Worm (Caenorhabditis elegans): Measurements from ENCODE around the gene hmgr-1.

The hmgr-1 gene

ce11 chrIII:7323331-7323730 is 36.0 kb upstream of the hmgr-1 start:
- TF ChIP-seq tbx-11 (GFP tag; IDR thresholded peaks at IDR 0.05) (no peak), sea-1 (GFP tag; conservative IDR thresholded peaks at IDR 0.05) (no peak), aly-1 (tag; optimal IDR thresholded peaks at IDR 0.05) (no peak), tra-4 (tag; optimal IDR thresholded peaks at IDR 0.05) (no peak), pes-1 (GFP tag; IDR thresholded peaks at IDR 0.05) (no peak), ets-7 (tag; optimal IDR thresholded peaks at IDR 0.05) (no peak), ama-1 (optimal IDR thresholded peaks at IDR 0.05) (no peak), hmg-4 (GFP tag; optimal IDR thresholded peaks at IDR 0.05) (no peak), scrt-1 (GFP tag; IDR thresholded peaks at IDR 0.05) (no peak), tbx-37 (GFP tag; conservative IDR thresholded peaks at IDR 0.05) (no peak), ceh-13 (GFP tag; optimal IDR thresholded peaks at IDR 0.05) (no peak), B0310.2 (tag; optimal IDR thresholded peaks at IDR 0.05) (no peak), flt-1 (GFP tag; IDR thresholded peaks at IDR 0.05) (no peak), ceh-36 (tag; optimal IDR thresholded peaks at IDR 0.05) (no peak), F13C5.2 (tag; optimal IDR thresholded peaks at IDR 0.05) (no peak), hnd-1 (tag; optimal IDR thresholded peaks at IDR 0.05) (no peak)

ce11 chrIII:7329155-7329732 is 30.1 kb upstream of the hmgr-1 start, which contains the start of gene lab-2:
Gene lab-2 (minus strand): TSS chrIII:7329607.
- TF ChIP-seq F13C5.2 (tag; optimal IDR thresholded peaks at IDR 0.05) (no peak), B0310.2 (tag; optimal IDR thresholded peaks at IDR 0.05) (no peak)

- TF ChIP-seq tra-4 (tag; optimal IDR thresholded peaks at IDR 0.05) = no peak
- TF ChIP-seq B0310.2 (tag; optimal IDR thresholded peaks at IDR 0.05) = no peak
Measured at ce11 chrIII:7331671-7332070, 27.6 kb upstream of the hmgr-1 start.

- TF ChIP-seq hmbx-1 (tag; optimal IDR thresholded peaks at IDR 0.05) (no peak), F13C5.2 (tag; optimal IDR thresholded peaks at IDR 0.05) (peak; percentile 25), B0310.2 (tag; optimal IDR thresholded peaks at IDR 0.05) (no peak), hmg-4 (GFP tag; optimal IDR thresholded peaks at IDR 0.05) (peak; percentile 40), ama-1 (optimal IDR thresholded peaks at IDR 0.05) (no peak)
Measured at ce11 chrIII:7335220-7335619, 24.1 kb upstream of the hmgr-1 start, which contains the start of gene F56C9.10. Gene F56C9.10 (minus strand): TSS chrIII:7335316.

- no peak for TF ChIP-seq pes-1 (GFP tag; IDR thresholded peaks at IDR 0.05)
- peak; percentile 10 for TF ChIP-seq hmg-4 (GFP tag; optimal IDR thresholded peaks at IDR 0.05)
- TF ChIP-seq F13C5.2 (tag; optimal IDR thresholded peaks at IDR 0.05) = no peak
- TF ChIP-seq aly-1 (tag; optimal IDR thresholded peaks at IDR 0.05) = no peak
Measured at ce11 chrIII:7336214-7336613, 23.1 kb upstream of the hmgr-1 start, which contains the start of gene gsp-2. Gene gsp-2 (plus strand): TSS chrIII:7336587.

- TF ChIP-seq ets-7 (tag; optimal IDR thresholded peaks at IDR 0.05) (no peak), tbx-11 (GFP tag; IDR thresholded peaks at IDR 0.05) (0 out of 2 replicates have a peak, but pooled peaks have one; percentile 10)
Measured at ce11 chrIII:7338009-7338408, 21.3 kb upstream of the hmgr-1 start.

ce11 chrIII:7338693-7339092 is 20.6 kb upstream of the hmgr-1 start, which contains the start of gene kap-1:
Gene kap-1 (plus strand): TSS chrIII:7338835.
- TF ChIP-seq pes-1 (GFP tag; IDR thresholded peaks at IDR 0.05) (no peak), tra-4 (tag; optimal IDR thresholded peaks at IDR 0.05) (no peak), scrt-1 (GFP tag; IDR thresholded peaks at IDR 0.05) (no peak)

- TF ChIP-seq ceh-36 (tag; optimal IDR thresholded peaks at IDR 0.05) (no peak), hmbx-1 (tag; optimal IDR thresholded peaks at IDR 0.05) (no peak), tbx-11 (GFP tag; IDR thresholded peaks at IDR 0.05) (no peak), sea-1 (GFP tag; conservative IDR thresholded peaks at IDR 0.05) (no peak), tra-4 (tag; optimal IDR thresholded peaks at IDR 0.05) (no peak), hnd-1 (tag; optimal IDR thresholded peaks at IDR 0.05) (no peak), aly-1 (tag; optimal IDR thresholded peaks at IDR 0.05) (no peak), B0310.2 (tag; optimal IDR thresholded peaks at IDR 0.05) (no peak), pes-1 (GFP tag; IDR thresholded peaks at IDR 0.05) (no peak), ceh-13 (GFP tag; optimal IDR thresholded peaks at IDR 0.05) (no peak), tbx-37 (GFP tag; conservative IDR thresholded peaks at IDR 0.05) (no peak), ets-7 (tag; optimal IDR thresholded peaks at IDR 0.05) (no peak)
Measured at ce11 chrIII:7339138-7339537, 20.2 kb upstream of the hmgr-1 start.

- TF ChIP-seq aly-1 (tag; optimal IDR thresholded peaks at IDR 0.05) = no peak
- no peak for TF ChIP-seq hnd-1 (tag; optimal IDR thresholded peaks at IDR 0.05)
- TF ChIP-seq hmbx-1 (tag; optimal IDR thresholded peaks at IDR 0.05) = no peak
- no peak for TF ChIP-seq tbx-11 (GFP tag; IDR thresholded peaks at IDR 0.05)
- no peak for TF ChIP-seq F13C5.2 (tag; optimal IDR thresholded peaks at IDR 0.05)
- TF ChIP-seq ceh-13 (GFP tag; optimal IDR thresholded peaks at IDR 0.05) = no peak
- TF ChIP-seq ama-1 (optimal IDR thresholded peaks at IDR 0.05) = no peak
Measured at ce11 chrIII:7343389-7343788, 15.9 kb upstream of the hmgr-1 start, which contains the start of gene F08F8.6. Gene F08F8.6 (plus strand): TSS chrIII:7343689.

All from whole organism, early embryonic.